Fruit fly (Drosophila melanogaster) S2 (cell line): ENCODE results near the gene Peritrophin-A.
"Not testable (repeated sequence)": the region's sequence is repeated elsewhere in the genome, so short reads cannot be mapped to it uniquely, and the experiment has no call there.

Source experiments
- CG8478 ChIP-seq: fragments of >200 bp; optimal IDR thresholded peaks from 2 replicates; lab custom pipeline; 2018
- CTCF ChIP-seq, 2 experiments: fragments of >200 bp; optimal IDR thresholded peaks; 2 replicates each; lab custom pipeline; 2018

Peritrophin-A gene

dm6 chrX:20244278-20244677 lies at the start of gene Peritrophin-A:
Peritrophin-A (plus strand) TSS chrX:20244647.
- TF ChIP-seq CTCF (optimal IDR thresholded peaks at IDR 0.05; lab: Kevin White, UChicago) (no peak), CG8478 (lab: Kevin White, UChicago) (no peak)

dm6 chrX:20201833-20202232 lies 42.6 kb upstream of the Peritrophin-A start, which contains the start of gene SdicA:
SdicA (minus strand) TSS chrX:20201933.
- not testable (repeated sequence) for TF ChIP-seq CG8478 (lab: Kevin White, UChicago); CTCF (optimal IDR thresholded peaks at IDR 0.05; lab: Kevin White, UChicago)

- TF ChIP-seq CG8478 (lab: Kevin White, UChicago); CTCF (optimal IDR thresholded peaks at IDR 0.05; lab: Kevin White, UChicago): not testable (repeated sequence)
Observed at dm6 chrX:20209503-20209902, 34.9 kb upstream of the Peritrophin-A start, which contains the start of gene SdicB. SdicB (minus strand) TSS chrX:20209603.

dm6 chrX:20217159-20217558 lies 27.3 kb upstream of the Peritrophin-A start, which contains the start of gene SdicC:
SdicC (minus strand) TSS chrX:20217259.
- TF ChIP-seq CG8478 (lab: Kevin White, UChicago); CTCF (optimal IDR thresholded peaks at IDR 0.05; lab: Kevin White, UChicago): not testable (repeated sequence)

dm6 chrX:20224920-20225319 lies 19.5 kb upstream of the Peritrophin-A start, which contains the start of gene Sdic4:
Sdic4 (minus strand) TSS chrX:20225020.
- TF ChIP-seq CTCF (optimal IDR thresholded peaks at IDR 0.05; lab: Kevin White, UChicago); CG8478 (lab: Kevin White, UChicago): not testable (repeated sequence)

- no peak for TF ChIP-seq CTCF (optimal IDR thresholded peaks at IDR 0.05; lab: Kevin White, UChicago)
- no peak for TF ChIP-seq CG8478 (lab: Kevin White, UChicago)
Observed at dm6 chrX:20231658-20232057, 12.8 kb upstream of the Peritrophin-A start.

- peak in 1 of 2 experiments; percentile 26 for TF ChIP-seq CTCF (optimal IDR thresholded peaks at IDR 0.05; lab: Kevin White, UChicago)
- no peak for TF ChIP-seq CG8478 (lab: Kevin White, UChicago)
Observed at dm6 chrX:20235794-20236513, 8.5 kb upstream of the Peritrophin-A start, which contains the start of gene sw. sw (minus strand) TSS chrX:20236382.

- no peak for TF ChIP-seq CG8478 (lab: Kevin White, UChicago)
- no peak for TF ChIP-seq CTCF (optimal IDR thresholded peaks at IDR 0.05; lab: Kevin White, UChicago)
Observed at dm6 chrX:20237914-20238313, 6.5 kb upstream of the Peritrophin-A start.

- TF ChIP-seq CG8478 (lab: Kevin White, UChicago) (no peak), CTCF (optimal IDR thresholded peaks at IDR 0.05; lab: Kevin White, UChicago) (peak; percentile 56 to 71)
Observed at dm6 chrX:20238736-20239607, 5.5 kb upstream of the Peritrophin-A start.

dm6 chrX:20239608-20239941 lies 4.9 kb upstream of the Peritrophin-A start, which contains the start of gene obst-A:
obst-A (plus strand) TSS chrX:20239855.
- no peak for TF ChIP-seq CG8478 (lab: Kevin White, UChicago)
- no peak for TF ChIP-seq CTCF (optimal IDR thresholded peaks at IDR 0.05; lab: Kevin White, UChicago)

dm6 chrX:20240518-20241186 lies 3.8 kb upstream of the Peritrophin-A start:
- TF ChIP-seq CG8478 (lab: Kevin White, UChicago) (no peak), CTCF (optimal IDR thresholded peaks at IDR 0.05; lab: Kevin White, UChicago) (no peak)

dm6 chrX:20243274-20243839 lies 1.1 kb upstream of the Peritrophin-A start:
- no peak for TF ChIP-seq CTCF (optimal IDR thresholded peaks at IDR 0.05; lab: Kevin White, UChicago)
- no peak for TF ChIP-seq CG8478 (lab: Kevin White, UChicago)

dm6 chrX:20245218-20245863 lies 894 bp downstream of the Peritrophin-A start:
- TF ChIP-seq CG8478 (lab: Kevin White, UChicago) (no peak), CTCF (optimal IDR thresholded peaks at IDR 0.05; lab: Kevin White, UChicago) (no peak)
